Worm (Caenorhabditis elegans) whole organism, L2 larva: Measurements from ENCODE around the gene C05A9.2.

Source experiments
- C34F6.9 ChIP-seq: fragments of 150-350 bp; optimal IDR thresholded peaks from 2 replicates; lab custom pipeline; 2014; ENCODE audit warnings: missing biosample characterization, missing genetic modification characterization
- ZK546.5 ChIP-seq: sonication (generic microtip); optimal IDR thresholded peaks from 2 replicates; lab custom pipeline; 2017; ENCODE audit warnings: missing biosample characterization, missing genetic modification characterization
- alr-1 ChIP-seq: fragments of 150-350 bp; optimal IDR thresholded peaks from 2 replicates; lab custom pipeline; 2014; ENCODE audit warnings: missing biosample characterization, missing genetic modification characterization
- aly-2 ChIP-seq: fragments of 150-350 bp; optimal IDR thresholded peaks from 2 replicates; lab custom pipeline; 2014; ENCODE audit warnings: missing biosample characterization, missing genetic modification characterization
- blmp-1 ChIP-seq: sonication (generic microtip); optimal IDR thresholded peaks from 2 replicates; lab custom pipeline; 2017; ENCODE audit warnings: missing genetic modification characterization, mild to moderate bottlenecking, missing compliant biosample characterization, antibody characterized with exemption, moderate library complexity; ENCODE audit not compliant: insufficient read depth
- ceh-82 ChIP-seq: fragments of 150-350 bp; optimal IDR thresholded peaks from 2 replicates; lab custom pipeline; 2014; ENCODE audit warnings: missing biosample characterization, missing genetic modification characterization
- crh-2 ChIP-seq: sonication (generic microtip); optimal IDR thresholded peaks from 2 replicates; lab custom pipeline; 2017; ENCODE audit warnings: missing biosample characterization, missing genetic modification characterization
- dmd-4 ChIP-seq: sonication (generic microtip); optimal IDR thresholded peaks from 2 replicates; lab custom pipeline; 2017; ENCODE audit warnings: missing biosample characterization, missing genetic modification characterization
- egl-27 ChIP-seq: sonication (generic microtip); optimal IDR thresholded peaks from 3 replicates; lab custom pipeline; 2017; ENCODE audit warnings: missing biosample characterization, missing genetic modification reagents, missing genetic modification characterization
- elt-1 ChIP-seq: fragments of 150-350 bp; optimal IDR thresholded peaks from 2 replicates; lab custom pipeline; 2014; ENCODE audit warnings: missing biosample characterization, missing genetic modification characterization
- elt-3 ChIP-seq: sonication (generic microtip); optimal IDR thresholded peaks from 2 replicates; lab custom pipeline; 2017; ENCODE audit warnings: missing biosample characterization, missing genetic modification characterization
- fos-1 ChIP-seq: fragments of 150-350 bp; optimal IDR thresholded peaks from 2 replicates; lab custom pipeline; 2014; ENCODE audit warnings: missing biosample characterization, missing genetic modification characterization
- gmeb-1 ChIP-seq: fragments of 150-350 bp; optimal IDR thresholded peaks from 2 replicates; lab custom pipeline; 2014; ENCODE audit warnings: missing biosample characterization, missing genetic modification characterization
- lin-11 ChIP-seq: fragments of 150-350 bp; sonication (generic microtip); optimal IDR thresholded peaks from 2 replicates; lab custom pipeline; 2014; ENCODE audit warnings: missing biosample characterization, missing genetic modification characterization, inconsistent platforms, mixed read lengths
- lin-39 ChIP-seq: fragments of 150-350 bp; optimal IDR thresholded peaks from 2 replicates; lab custom pipeline; 2014; ENCODE audit warnings: missing biosample characterization, missing genetic modification reagents, missing genetic modification characterization
- lsy-2 ChIP-seq, 2 experiments: fragments of 150-350 bp in 1 of 2; sonication (generic microtip) in 1 of 2; optimal IDR thresholded peaks; 2 replicates each; lab custom pipeline; 2014 to 2017; ENCODE audit warnings: missing biosample characterization in 2 of 2, missing genetic modification characterization in 2 of 2
- mab-5 ChIP-seq: fragments of 150-350 bp; optimal IDR thresholded peaks from 2 replicates; lab custom pipeline; 2014; ENCODE audit warnings: missing biosample characterization, missing genetic modification characterization
- mbf-1 ChIP-seq: sonication (generic microtip); optimal IDR thresholded peaks from 2 replicates; lab custom pipeline; 2017; ENCODE audit warnings: missing biosample characterization, missing genetic modification characterization
- mdl-1 ChIP-seq, 2 experiments: fragments of 150-350 bp in 1 of 2; sonication (generic microtip) in 1 of 2; optimal IDR thresholded peaks; 2 replicates each; lab custom pipeline; 2017; ENCODE audit warnings: missing biosample characterization in 2 of 2, missing genetic modification characterization in 2 of 2
- nhr-12 ChIP-seq: fragments of 150-350 bp; optimal IDR thresholded peaks from 2 replicates; lab custom pipeline; 2014; ENCODE audit warnings: missing biosample characterization, missing genetic modification characterization
- nhr-129 ChIP-seq: fragments of 150-350 bp; optimal IDR thresholded peaks from 2 replicates; lab custom pipeline; 2014; ENCODE audit warnings: missing biosample characterization, missing genetic modification characterization
- nhr-21 ChIP-seq: fragments of 150-350 bp; optimal IDR thresholded peaks from 2 replicates; lab custom pipeline; 2014; ENCODE audit warnings: missing biosample characterization, missing genetic modification characterization
- nhr-23 ChIP-seq: fragments of 150-350 bp; optimal IDR thresholded peaks from 2 replicates; lab custom pipeline; 2014; ENCODE audit warnings: missing biosample characterization, missing genetic modification reagents, missing genetic modification characterization
- nhr-237 ChIP-seq: fragments of 150-350 bp; optimal IDR thresholded peaks from 2 replicates; lab custom pipeline; 2014; ENCODE audit warnings: missing biosample characterization, missing genetic modification characterization
- nhr-25 ChIP-seq: fragments of 150-350 bp; sonication (generic microtip); optimal IDR thresholded peaks from 3 replicates; lab custom pipeline; 2014; ENCODE audit warnings: missing biosample characterization, missing genetic modification characterization
- nhr-77 ChIP-seq: fragments of 150-350 bp; optimal IDR thresholded peaks from 2 replicates; lab custom pipeline; 2014; ENCODE audit warnings: missing biosample characterization, missing genetic modification characterization
- peb-1 ChIP-seq: fragments of 150-350 bp; optimal IDR thresholded peaks from 2 replicates; lab custom pipeline; 2014; ENCODE audit warnings: missing biosample characterization, missing genetic modification characterization
- sem-4 ChIP-seq: fragments of 150-350 bp; optimal IDR thresholded peaks from 2 replicates; lab custom pipeline; 2014; ENCODE audit warnings: missing biosample characterization, missing genetic modification reagents, missing genetic modification characterization
- skn-1 ChIP-seq: sonication (generic microtip); optimal IDR thresholded peaks from 2 replicates; lab custom pipeline; 2017; ENCODE audit warnings: missing biosample characterization, missing genetic modification characterization
- sma-3 ChIP-seq: sonication (generic microtip); optimal IDR thresholded peaks from 2 replicates; lab custom pipeline; 2016; ENCODE audit warnings: missing genetic modification reagents, missing genetic modification characterization, missing compliant biosample characterization
- snpc-4 ChIP-seq: fragments of 150-350 bp; optimal IDR thresholded peaks from 2 replicates; lab custom pipeline; 2014; ENCODE audit warnings: missing biosample characterization, missing genetic modification characterization
- unc-55 ChIP-seq: fragments of 150-350 bp; sonication (generic microtip); optimal IDR thresholded peaks from 3 replicates; lab custom pipeline; 2014; ENCODE audit warnings: missing biosample characterization, missing genetic modification reagents, missing genetic modification characterization
- unc-62 ChIP-seq: fragments of 150-350 bp; optimal IDR thresholded peaks from 2 replicates; lab custom pipeline; 2014; ENCODE audit warnings: missing biosample characterization, missing genetic modification reagents, missing genetic modification characterization
- zag-1 ChIP-seq: fragments of 150-350 bp; optimal IDR thresholded peaks from 2 replicates; lab custom pipeline; 2014; ENCODE audit warnings: missing biosample characterization, missing genetic modification characterization
- ztf-1 ChIP-seq: fragments of 200-800 bp; sonication (Bioruptor generic); conservative IDR thresholded peaks from 2 replicates; pipeline ENCODE4 v1.3.6; 2022; ENCODE audit warnings: missing genetic modification characterization, missing compliant biosample characterization
- ztf-11 ChIP-seq: sonication (generic microtip); optimal IDR thresholded peaks from 2 replicates; lab custom pipeline; 2017; ENCODE audit warnings: missing biosample characterization, missing genetic modification characterization

The C05A9.2 gene

DNA sequence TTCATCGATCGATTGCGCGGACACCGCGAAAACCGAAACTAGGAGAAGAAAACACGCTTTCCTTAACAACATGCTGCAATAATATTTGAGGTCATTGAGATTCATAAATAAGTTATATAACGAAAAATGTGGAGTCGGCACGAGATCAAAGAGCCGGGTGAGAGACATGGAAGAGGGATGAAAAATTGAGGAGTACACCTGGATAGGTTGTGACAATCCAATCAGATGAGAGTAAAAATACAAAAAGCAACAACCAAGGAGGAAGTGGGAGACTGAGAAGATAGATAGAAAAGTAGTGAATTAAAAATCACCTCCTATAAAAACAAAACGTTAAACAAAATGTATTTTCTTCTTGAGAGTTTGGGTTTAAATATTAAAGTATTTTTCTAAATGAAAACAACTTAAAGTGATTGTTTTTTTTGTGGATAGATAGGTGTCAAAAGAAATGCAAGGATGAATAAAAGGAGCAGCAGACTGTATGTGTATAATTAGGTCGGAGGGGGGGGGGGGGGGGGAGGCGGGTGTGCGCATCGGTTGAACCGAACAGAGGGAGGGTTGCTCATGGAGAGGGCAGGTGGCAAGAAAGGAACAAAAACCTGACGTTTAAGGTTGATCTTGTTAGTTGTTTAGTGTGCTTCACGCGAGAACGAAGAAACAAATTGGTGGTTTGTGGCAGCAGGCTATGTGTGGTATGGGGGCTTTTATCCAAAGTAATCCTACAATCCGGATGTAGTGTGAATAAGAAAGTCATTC is at the start of gene C05A9.2:
C05A9.2 (minus strand) TSS at position 73 of the 753 bp plus-strand sequence.
- TF ChIP-seq sma-3 (GFP tag; lab: Kevin White, UChicago) (no peak), snpc-4 (tag; lab: Kevin White, UChicago) (no peak), mdl-1 (tag; optimal IDR thresholded peaks at IDR 0.05; lab: Kevin White, UChicago) (no peak), egl-27 (tag; lab: Kevin White, UChicago) (no peak), nhr-25 (tag; lab: Kevin White, UChicago) (no peak), dmd-4 (tag; lab: Kevin White, UChicago) (no peak), nhr-21 (no peak), ZK546.5 (no peak), skn-1 (tag; lab: Kevin White, UChicago) (no peak)

DNA sequence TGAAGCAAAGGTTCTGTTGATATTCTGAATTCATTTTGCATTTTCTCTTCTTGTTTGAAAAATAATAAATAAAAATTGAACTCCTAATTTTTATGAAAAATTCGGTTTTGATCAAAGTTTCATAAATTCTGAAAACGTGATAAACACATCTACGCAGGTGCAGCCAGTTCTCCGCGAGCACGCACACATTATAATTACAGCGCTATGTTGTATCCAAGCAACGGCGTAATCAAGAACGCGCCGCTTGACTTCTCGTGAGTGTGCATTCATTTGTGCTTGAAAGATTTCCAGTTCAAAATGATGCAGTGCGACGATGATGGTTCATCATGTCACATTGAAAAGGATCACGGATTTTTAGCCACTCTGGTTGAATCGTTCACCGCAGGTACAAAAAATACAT is 47.4 kb upstream of the C05A9.2 start, which contains the start of gene F47B10.3:
F47B10.3 (plus strand) TSS at position 301 of the 400 bp plus-strand sequence.
- TF ChIP-seq lsy-2 (tag; optimal IDR thresholded peaks at IDR 0.05; lab: Kevin White, UChicago) (no peak), elt-3 (no peak), nhr-129 (tag; lab: Kevin White, UChicago) (no peak), crh-2 (tag; lab: Kevin White, UChicago) (no peak), unc-55 (GFP tag; lab: Kevin White, UChicago) (no peak), blmp-1 (tag; lab: Kevin White, UChicago) (no peak), nhr-237 (no peak), unc-62 (no peak), lin-11 (tag; lab: Kevin White, UChicago) (no peak), mab-5 (tag; lab: Kevin White, UChicago) (no peak), C34F6.9 (tag; lab: Kevin White, UChicago) (no peak), lin-39 (tag; lab: Kevin White, UChicago) (no peak), nhr-23 (tag; lab: Kevin White, UChicago) (no peak), nhr-77 (no peak), peb-1 (tag; lab: Kevin White, UChicago) (no peak), ceh-82 (tag; lab: Kevin White, UChicago) (no peak), nhr-21 (no peak)
- TF ChIP-seq, all 48 proteins: peak for 0

DNA sequence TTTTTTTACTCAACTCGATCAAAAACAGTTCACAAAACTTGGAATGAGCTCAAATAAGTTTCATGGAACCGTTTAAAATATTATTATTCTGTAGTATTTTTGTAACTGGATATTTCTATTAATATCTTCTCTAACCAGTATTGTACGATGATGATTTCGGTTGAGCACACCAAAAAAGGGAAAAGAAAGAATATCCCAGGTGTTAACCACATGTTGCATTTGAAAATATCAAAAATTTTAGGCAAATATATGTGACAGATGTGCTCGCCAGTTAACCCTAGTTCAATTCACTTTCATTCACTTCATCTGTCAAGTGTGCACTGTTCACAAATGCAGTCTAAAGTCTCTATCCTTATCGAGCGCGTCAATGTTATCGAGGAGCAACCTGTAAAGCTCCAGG is 46.5 kb upstream of the C05A9.2 start, which contains the start of gene F47B10.4:
F47B10.4 (plus strand) TSS at position 301 of the 400 bp plus-strand sequence.
- TF ChIP-seq sem-4 (tag; lab: Kevin White, UChicago) (no peak), sma-3 (GFP tag; lab: Kevin White, UChicago) (no peak), aly-2 (tag; lab: Kevin White, UChicago) (no peak), alr-1 (tag; lab: Kevin White, UChicago) (no peak), C34F6.9 (tag; lab: Kevin White, UChicago) (no peak), lsy-2 (tag; optimal IDR thresholded peaks at IDR 0.05; lab: Kevin White, UChicago) (no peak), zag-1 (tag; lab: Kevin White, UChicago) (no peak), snpc-4 (tag; lab: Kevin White, UChicago) (no peak), gmeb-1 (tag; lab: Kevin White, UChicago) (no peak), fos-1 (tag; lab: Kevin White, UChicago) (no peak), nhr-25 (tag; lab: Kevin White, UChicago) (no peak)

DNA sequence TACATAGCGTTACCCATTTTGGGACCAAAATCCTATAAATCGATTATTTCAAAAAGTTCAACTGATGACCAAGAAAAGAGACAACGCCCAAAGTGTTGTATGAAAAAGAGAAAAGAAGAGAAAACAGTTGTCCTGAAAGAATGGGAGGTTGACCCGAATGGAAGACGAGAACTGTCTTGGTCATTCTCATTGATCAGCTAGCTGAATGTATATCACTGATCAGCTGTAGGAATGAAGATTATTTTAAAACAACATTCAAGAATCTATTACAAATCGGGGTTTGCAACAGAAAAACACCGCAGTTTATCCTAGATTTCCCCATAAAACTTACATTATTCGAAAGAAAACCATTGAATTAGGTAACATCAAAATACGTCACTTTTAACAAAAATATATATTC is 46.0 kb upstream of the C05A9.2 start, which contains the start of gene F47B10.5:
F47B10.5 (minus strand) TSS at position 101 of the 400 bp plus-strand sequence.
- no peak for TF ChIP-seq mbf-1 (tag; lab: Kevin White, UChicago)

DNA sequence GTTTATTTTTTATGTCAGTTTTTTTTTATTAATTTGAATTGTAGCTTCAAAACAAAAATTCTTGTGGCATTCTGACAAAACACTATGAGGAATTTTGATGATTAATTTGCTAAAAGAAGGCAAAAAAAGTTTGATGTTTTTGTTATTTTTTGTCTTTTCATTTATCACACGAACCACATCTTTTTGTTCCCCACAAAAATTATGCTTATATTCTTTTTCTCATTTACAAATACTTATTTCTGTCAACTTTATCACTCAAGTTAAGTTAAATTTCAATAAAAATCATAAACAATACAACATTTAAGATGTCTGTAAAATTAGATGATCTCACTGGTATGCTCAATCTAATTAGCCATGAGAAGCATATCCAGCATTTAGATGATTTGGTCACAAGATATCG is 43.7 kb upstream of the C05A9.2 start, which contains the start of gene F47B10.6:
F47B10.6 (plus strand) TSS at position 301 of the 400 bp plus-strand sequence.
- no peak for TF ChIP-seq snpc-4 (tag; lab: Kevin White, UChicago)
- TF ChIP-seq sem-4 (tag; lab: Kevin White, UChicago) = no peak
- no peak for TF ChIP-seq mdl-1 (tag; optimal IDR thresholded peaks at IDR 0.05; lab: Kevin White, UChicago)
- no peak for TF ChIP-seq ztf-11
- TF ChIP-seq ceh-82 (tag; lab: Kevin White, UChicago) = no peak
- no peak for TF ChIP-seq elt-1 (tag; lab: Kevin White, UChicago)
- no peak for TF ChIP-seq nhr-25 (tag; lab: Kevin White, UChicago)
- no peak for TF ChIP-seq gmeb-1 (tag; lab: Kevin White, UChicago)
- TF ChIP-seq nhr-21 = no peak
- TF ChIP-seq ztf-1 = no peak
- no peak for TF ChIP-seq nhr-12 (tag; lab: Kevin White, UChicago)
- no peak for TF ChIP-seq mab-5 (tag; lab: Kevin White, UChicago)
- TF ChIP-seq blmp-1 (tag; lab: Kevin White, UChicago) = no peak
